Worm (Caenorhabditis elegans): ENCODE results near the gene F56D6.21.

The F56D6.21 gene

ce11 chrIV:3899719-3900554 is 4.8 kb upstream of the F56D6.21 start, which contains the start of gene srz-62:
Gene srz-62 (plus strand): TSS chrIV:3900504.
- TF ChIP-seq ceh-30 (tag; optimal IDR thresholded peaks at IDR 0.05) (no peak), pqm-1 (tag; optimal IDR thresholded peaks at IDR 0.05) (peak; percentile 82), nfya-1 (tag; optimal IDR thresholded peaks at IDR 0.05) (no peak), zip-5 (tag; optimal IDR thresholded peaks at IDR 0.05) (peak; percentile 20), elt-2 (tag; optimal IDR thresholded peaks at IDR 0.05) (peak; percentile 100)

DNA sequence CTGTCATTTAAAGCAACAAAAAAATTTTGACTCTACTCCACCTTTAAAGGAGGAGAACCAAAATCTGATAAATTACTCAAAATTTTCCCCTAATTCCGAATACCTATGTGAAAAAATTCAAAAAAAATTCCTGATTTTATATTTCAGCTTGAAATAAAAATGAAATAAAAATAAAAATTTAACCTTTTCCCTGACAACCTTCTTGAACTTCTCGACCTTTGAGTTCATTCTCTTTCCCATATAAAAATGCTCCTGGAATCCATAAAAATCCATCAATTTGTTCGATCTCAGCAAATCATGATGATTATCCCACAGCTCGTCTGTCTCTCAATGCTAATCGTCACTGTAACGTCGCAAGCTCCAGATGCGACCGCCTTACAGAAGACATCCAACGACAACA is 1.8 kb upstream of the F56D6.21 start, which contains the start of gene F56D6.6:
F56D6.6 (plus strand) TSS at position 301 of the 400 bp plus-strand sequence.
- TF ChIP-seq syd-9 (tag; optimal IDR thresholded peaks at IDR 0.05), result no peak
- no peak for TF ChIP-seq dve-1 (tag; optimal IDR thresholded peaks at IDR 0.05)
- TF ChIP-seq pha-2 (tag; optimal IDR thresholded peaks at IDR 0.05), result no peak
- no peak for TF ChIP-seq tbx-7 (tag; optimal IDR thresholded peaks at IDR 0.05)
- no peak for TF ChIP-seq F13H6.1 (tag; optimal IDR thresholded peaks at IDR 0.05)
- TF ChIP-seq C08G9.2 (tag; optimal IDR thresholded peaks at IDR 0.05), result no peak
- TF ChIP-seq odd-2 (tag; optimal IDR thresholded peaks at IDR 0.05), result no peak
- TF ChIP-seq hlh-15 (tag; optimal IDR thresholded peaks at IDR 0.05), result no peak
- TF ChIP-seq sox-2 (GFP tag; IDR thresholded peaks at IDR 0.05), result no peak
- no peak for TF ChIP-seq sdc-2 (tag; optimal IDR thresholded peaks at IDR 0.05)
- no peak for TF ChIP-seq elt-4 (tag; optimal IDR thresholded peaks at IDR 0.05)
- TF ChIP-seq pqm-1 (tag; optimal IDR thresholded peaks at IDR 0.05), result no peak

- TF ChIP-seq ceh-31 (tag; optimal IDR thresholded peaks at IDR 0.05) (no peak), unc-55 (GFP tag; optimal IDR thresholded peaks at IDR 0.05) (no peak), ceh-19 (GFP tag; optimal IDR thresholded peaks at IDR 0.05) (no peak), F13H6.1 (tag; optimal IDR thresholded peaks at IDR 0.05) (no peak), hlh-6 (tag; optimal IDR thresholded peaks at IDR 0.05) (no peak), ceh-14 (tag; optimal IDR thresholded peaks at IDR 0.05) (no peak), T23F11.4 (GFP tag; optimal IDR thresholded peaks at IDR 0.05) (no peak), hlh-13 (GFP tag; optimal IDR thresholded peaks at IDR 0.05) (no peak), C38D4.7 (GFP tag; optimal IDR thresholded peaks at IDR 0.05) (no peak), rnt-1 (tag; optimal IDR thresholded peaks at IDR 0.05) (no peak), odd-2 (tag; optimal IDR thresholded peaks at IDR 0.05) (no peak)
Observed at ce11 chrIV:3906393-3906792, 1.7 kb downstream of the F56D6.21 start, which contains the start of gene F56D6.11. Gene F56D6.11 (minus strand): TSS chrIV:3906493.

- TF ChIP-seq unc-55 (GFP tag; optimal IDR thresholded peaks at IDR 0.05), result no peak
- TF ChIP-seq C38D4.7 (GFP tag; optimal IDR thresholded peaks at IDR 0.05), result no peak
- TF ChIP-seq elt-2 (tag; optimal IDR thresholded peaks at IDR 0.05), result no peak
- TF ChIP-seq ceh-34 (tag; optimal IDR thresholded peaks at IDR 0.05), result no peak
- TF ChIP-seq npax-4 (tag; optimal IDR thresholded peaks at IDR 0.05), result no peak
Observed at ce11 chrIV:3907506-3908188, 2.9 kb downstream of the F56D6.21 start, which contains the start of the genes F56D6.22 and F56D6.12. Gene F56D6.22 (minus strand): TSS chrIV:3907606. Gene F56D6.12 (plus strand): TSS chrIV:3908138.

ce11 chrIV:3909114-3909513 is 4.4 kb downstream of the F56D6.21 start, which contains the start of gene F56D6.13:
Gene F56D6.13 (plus strand): TSS chrIV:3909414.
- TF ChIP-seq ceh-19 (GFP tag; optimal IDR thresholded peaks at IDR 0.05) (no peak), sox-2 (GFP tag; IDR thresholded peaks at IDR 0.05) (no peak), fkh-6 (tag; optimal IDR thresholded peaks at IDR 0.05) (no peak), Y22D7AL.16 (tag; optimal IDR thresholded peaks at IDR 0.05) (no peak), ceh-45 (GFP tag; IDR thresholded peaks at IDR 0.05) (no peak), pha-4 (tag; optimal IDR thresholded peaks at IDR 0.05) (no peak), syd-9 (tag; optimal IDR thresholded peaks at IDR 0.05) (no peak), mec-3 (tag; optimal IDR thresholded peaks at IDR 0.05; ENCODE audit: borderline replicate concordance) (no peak), odd-2 (tag; optimal IDR thresholded peaks at IDR 0.05) (no peak), unc-55 (GFP tag; optimal IDR thresholded peaks at IDR 0.05) (no peak), C38D4.7 (GFP tag; optimal IDR thresholded peaks at IDR 0.05) (no peak), ceh-31 (tag; optimal IDR thresholded peaks at IDR 0.05) (no peak), nfya-1 (tag; optimal IDR thresholded peaks at IDR 0.05) (no peak), ceh-6 (GFP tag; optimal IDR thresholded peaks at IDR 0.05) (no peak), ahr-1 (tag; optimal IDR thresholded peaks at IDR 0.05) (no peak), dmd-4 (tag; optimal IDR thresholded peaks at IDR 0.05; ENCODE audit: borderline replicate concordance) (no peak), hlh-30 (tag; optimal IDR thresholded peaks at IDR 0.05; ENCODE audit: insufficient read depth) (no peak), ceh-22 (tag; optimal IDR thresholded peaks at IDR 0.05) (no peak), pha-2 (tag; optimal IDR thresholded peaks at IDR 0.05) (no peak)

Data from whole organism, late embryonic.